Worm (Caenorhabditis elegans) whole organism, L3 larva: ENCODE results near the gene obr-2.
A peak's percentile ranks its signal among the peaks of the same experiment; 100 is the strongest.

Source experiments
- R02D3.7 ChIP-seq: fragments of 150-350 bp; optimal IDR thresholded peaks from 2 replicates; lab custom pipeline; 2014; ENCODE audit warnings: missing biosample characterization, missing genetic modification characterization
- ZK546.5 ChIP-seq: sonication (generic microtip); optimal IDR thresholded peaks from 2 replicates; lab custom pipeline; 2017; ENCODE audit warnings: missing biosample characterization, missing genetic modification characterization
- ama-1 ChIP-seq: fragments of 150-350 bp; optimal IDR thresholded peaks from 2 replicates; lab custom pipeline; 2018
- ceh-16 ChIP-seq: sonication (generic microtip); optimal IDR thresholded peaks from 2 replicates; lab custom pipeline; 2017; ENCODE audit warnings: missing biosample characterization, missing genetic modification characterization
- ceh-28 ChIP-seq: fragments of 150-350 bp; optimal IDR thresholded peaks from 2 replicates; lab custom pipeline; 2014; ENCODE audit warnings: missing biosample characterization, missing genetic modification reagents, missing genetic modification characterization
- ceh-82 ChIP-seq: fragments of 150-350 bp; optimal IDR thresholded peaks from 2 replicates; lab custom pipeline; 2014; ENCODE audit warnings: missing biosample characterization, missing genetic modification characterization
- daf-12 ChIP-seq: fragments of 150-350 bp; optimal IDR thresholded peaks from 2 replicates; lab custom pipeline; 2014; ENCODE audit warnings: missing biosample characterization, missing genetic modification reagents, missing genetic modification characterization
- egl-27 ChIP-seq: sonication (generic microtip); optimal IDR thresholded peaks from 4 replicates; lab custom pipeline; 2017; ENCODE audit warnings: missing biosample characterization, missing genetic modification reagents, missing genetic modification characterization
- egl-5 ChIP-seq: fragments of 150-350 bp; optimal IDR thresholded peaks from 2 replicates; lab custom pipeline; 2017; ENCODE audit warnings: missing biosample characterization, missing genetic modification reagents, missing genetic modification characterization, inconsistent platforms
- elt-2 ChIP-seq: sonication (generic microtip); optimal IDR thresholded peaks from 2 replicates; lab custom pipeline; 2016; ENCODE audit warnings: missing genetic modification reagents, mild to moderate bottlenecking, missing genetic modification characterization, missing compliant biosample characterization
- elt-3 ChIP-seq, 3 experiments: fragments of 150-350 bp in 1 of 3; sonication (generic microtip) in 2 of 3; optimal IDR thresholded peaks; 2 replicates in 2 of 3; 4 replicates in 1 of 3; lab custom pipeline; 2014 to 2017; ENCODE audit warnings: missing biosample characterization in 3 of 3, missing genetic modification characterization in 3 of 3
- eor-1 ChIP-seq, 2 experiments: fragments of 150-350 bp; optimal IDR thresholded peaks; 2 replicates each; lab custom pipeline; 2014 to 2018; ENCODE audit warnings: missing biosample characterization in 2 of 2, missing genetic modification characterization in 2 of 2
- fkh-10 ChIP-seq: sonication (generic microtip); optimal IDR thresholded peaks from 2 replicates; lab custom pipeline; 2017; ENCODE audit warnings: missing biosample characterization, missing genetic modification reagents, missing genetic modification characterization
- fkh-2 ChIP-seq: fragments of 150-350 bp; optimal IDR thresholded peaks from 2 replicates; lab custom pipeline; 2014; ENCODE audit warnings: missing biosample characterization, missing genetic modification reagents, missing genetic modification characterization
- fos-1 ChIP-seq: fragments of 150-350 bp; optimal IDR thresholded peaks from 2 replicates; lab custom pipeline; 2014; ENCODE audit warnings: missing biosample characterization, missing genetic modification characterization
- hmg-11 ChIP-seq: sonication (generic microtip); optimal IDR thresholded peaks from 2 replicates; lab custom pipeline; 2016; ENCODE audit warnings: missing genetic modification characterization, missing compliant biosample characterization
- jun-1 ChIP-seq: fragments of 150-350 bp; optimal IDR thresholded peaks from 2 replicates; lab custom pipeline; 2014; ENCODE audit warnings: missing biosample characterization, missing genetic modification reagents, missing genetic modification characterization
- lin-15B ChIP-seq: fragments of 150-350 bp; optimal IDR thresholded peaks from 2 replicates; lab custom pipeline; 2014; ENCODE audit warnings: missing biosample characterization, missing genetic modification characterization
- mdl-1 ChIP-seq: fragments of 150-350 bp; optimal IDR thresholded peaks from 2 replicates; lab custom pipeline; 2014; ENCODE audit warnings: missing biosample characterization, missing genetic modification characterization
- mml-1 ChIP-seq: fragments of 150-350 bp; sonication (generic microtip); optimal IDR thresholded peaks from 3 replicates; lab custom pipeline; 2014; ENCODE audit warnings: missing biosample characterization, missing genetic modification characterization
- nhr-11 ChIP-seq: fragments of 150-350 bp; optimal IDR thresholded peaks from 2 replicates; lab custom pipeline; 2014; ENCODE audit warnings: missing biosample characterization, missing genetic modification characterization
- nhr-12 ChIP-seq: fragments of 150-350 bp; optimal IDR thresholded peaks from 2 replicates; lab custom pipeline; 2014; ENCODE audit warnings: missing biosample characterization, missing genetic modification characterization
- nhr-23 ChIP-seq: fragments of 150-350 bp; optimal IDR thresholded peaks from 2 replicates; lab custom pipeline; 2014; ENCODE audit warnings: missing biosample characterization, missing genetic modification reagents, missing genetic modification characterization
- nhr-237 ChIP-seq: fragments of 150-350 bp; optimal IDR thresholded peaks from 2 replicates; lab custom pipeline; 2014; ENCODE audit warnings: missing biosample characterization, missing genetic modification characterization
- nhr-25 ChIP-seq: sonication (generic microtip); optimal IDR thresholded peaks from 2 replicates; lab custom pipeline; 2017; ENCODE audit warnings: missing biosample characterization, missing genetic modification characterization
- nhr-28 ChIP-seq: fragments of 150-350 bp; optimal IDR thresholded peaks from 2 replicates; lab custom pipeline; 2014; ENCODE audit warnings: missing biosample characterization, missing genetic modification characterization
- nhr-67 ChIP-seq: fragments of 150-350 bp; optimal IDR thresholded peaks from 2 replicates; lab custom pipeline; 2014; ENCODE audit warnings: missing biosample characterization, missing genetic modification characterization
- nhr-76 ChIP-seq: fragments of 150-350 bp; sonication (generic microtip); optimal IDR thresholded peaks from 5 replicates; lab custom pipeline; 2014; ENCODE audit warnings: missing biosample characterization, missing genetic modification characterization
- pha-4 ChIP-seq: fragments of 150-350 bp; optimal IDR thresholded peaks from 2 replicates; lab custom pipeline; 2014; ENCODE audit warnings: missing biosample characterization, missing genetic modification reagents, missing genetic modification characterization
- pqm-1 ChIP-seq: fragments of 150-350 bp; optimal IDR thresholded peaks from 2 replicates; lab custom pipeline; 2017; ENCODE audit warnings: missing biosample characterization, missing genetic modification characterization, inconsistent platforms
- sea-2 ChIP-seq: fragments of 150-350 bp; sonication (generic microtip); optimal IDR thresholded peaks from 4 replicates; lab custom pipeline; 2014; ENCODE audit warnings: missing biosample characterization, missing genetic modification reagents, missing genetic modification characterization
- snpc-4 ChIP-seq: fragments of 150-350 bp; optimal IDR thresholded peaks from 2 replicates; lab custom pipeline; 2014; ENCODE audit warnings: missing biosample characterization, missing genetic modification characterization
- tbx-2 ChIP-seq: sonication (generic microtip); optimal IDR thresholded peaks from 2 replicates; lab custom pipeline; 2016; ENCODE audit warnings: mild to moderate bottlenecking, missing genetic modification characterization, missing compliant biosample characterization
- unc-39 ChIP-seq: sonication (generic microtip); optimal IDR thresholded peaks from 4 replicates; lab custom pipeline; 2017; ENCODE audit warnings: missing biosample characterization, missing genetic modification characterization
- unc-62 ChIP-seq: fragments of 150-350 bp; sonication (generic microtip); optimal IDR thresholded peaks from 4 replicates; lab custom pipeline; 2014; ENCODE audit warnings: missing biosample characterization, missing genetic modification reagents, missing genetic modification characterization
- zag-1 ChIP-seq: fragments of 150-350 bp; optimal IDR thresholded peaks from 2 replicates; lab custom pipeline; 2014; ENCODE audit warnings: missing biosample characterization, missing genetic modification characterization
- ztf-11 ChIP-seq: fragments of 150-350 bp; optimal IDR thresholded peaks from 2 replicates; lab custom pipeline; 2014; ENCODE audit warnings: missing biosample characterization, missing genetic modification characterization
- ztf-4 ChIP-seq: fragments of 150-350 bp; optimal IDR thresholded peaks from 2 replicates; lab custom pipeline; 2014; ENCODE audit warnings: missing biosample characterization, missing genetic modification characterization

Gene obr-2

ce11 chrV:14993620-14994019, 20.4 kb downstream of the obr-2 start, which contains the start of gene fil-1:
Gene fil-1 (plus strand): TSS chrV:14993838.
- TF ChIP-seq nhr-25 (no peak), pha-4 (tag; lab: Kevin White, UChicago) (peak; percentile 19), elt-2 (tag; lab: Kevin White, UChicago) (peak; percentile 74), ceh-16 (tag; lab: Kevin White, UChicago) (no peak)

ce11 chrV:14992627-14993117, 21.4 kb downstream of the obr-2 start, which contains the start of gene T01C3.3:
Gene T01C3.3 (minus strand): TSS chrV:14992677.
- TF ChIP-seq ZK546.5 (tag; lab: Kevin White, UChicago) (no peak), nhr-23 (tag; lab: Kevin White, UChicago) (no peak), nhr-67 (tag; lab: Kevin White, UChicago) (no peak), daf-12 (no peak), hmg-11 (tag; lab: Kevin White, UChicago) (no peak), nhr-237 (no peak), ceh-28 (tag; lab: Kevin White, UChicago) (no peak), jun-1 (tag; lab: Kevin White, UChicago) (no peak), nhr-25 (no peak)
- TF ChIP-seq, all 47 proteins: peak for 0

ce11 chrV:14991489-14991888, 22.6 kb downstream of the obr-2 start:
- TF ChIP-seq eor-1 (tag; optimal IDR thresholded peaks at IDR 0.05; lab: Kevin White, UChicago) (no peak), ztf-4 (tag; lab: Kevin White, UChicago) (no peak), nhr-12 (tag; lab: Kevin White, UChicago) (no peak), ZK546.5 (tag; lab: Kevin White, UChicago) (no peak), nhr-76 (tag; lab: Kevin White, UChicago) (no peak), ceh-82 (no peak), ztf-11 (tag; lab: Kevin White, UChicago) (no peak), tbx-2 (tag; lab: Kevin White, UChicago) (no peak), unc-39 (tag; lab: Kevin White, UChicago) (no peak), egl-27 (tag; lab: Kevin White, UChicago) (no peak), elt-3 (tag; optimal IDR thresholded peaks at IDR 0.05; lab: Kevin White, UChicago) (no peak), ceh-16 (tag; lab: Kevin White, UChicago) (no peak), mml-1 (no peak), sea-2 (no peak), daf-12 (no peak)

- TF ChIP-seq R02D3.7 (tag; lab: Kevin White, UChicago) (peak; percentile 91), elt-3 (tag; optimal IDR thresholded peaks at IDR 0.05; lab: Kevin White, UChicago) (no peak), nhr-23 (tag; lab: Kevin White, UChicago) (peak; percentile 10), lin-15B (tag; lab: Kevin White, UChicago) (peak; percentile 62), pha-4 (tag; lab: Kevin White, UChicago) (peak; percentile 71), sea-2 (no peak)
Observed at ce11 chrV:14990843-14991242, 23.2 kb downstream of the obr-2 start, which contains the start of the genes cdt-2 and T01C3.2. Gene cdt-2 (minus strand): TSS chrV:14991126. Gene T01C3.2 (plus strand): TSS chrV:14991168.

- TF ChIP-seq eor-1 (tag; optimal IDR thresholded peaks at IDR 0.05; lab: Kevin White, UChicago), result no peak
- no peak for TF ChIP-seq R02D3.7 (tag; lab: Kevin White, UChicago)
- TF ChIP-seq egl-5 (tag; lab: Kevin White, UChicago), result no peak
- TF ChIP-seq pqm-1 (tag; lab: Kevin White, UChicago), result no peak
- TF ChIP-seq ceh-82, result no peak
- no peak for TF ChIP-seq ztf-4 (tag; lab: Kevin White, UChicago)
- TF ChIP-seq nhr-12 (tag; lab: Kevin White, UChicago), result no peak
- TF ChIP-seq pha-4 (tag; lab: Kevin White, UChicago), result no peak
- TF ChIP-seq zag-1 (tag; lab: Kevin White, UChicago), result no peak
- no peak for TF ChIP-seq nhr-76 (tag; lab: Kevin White, UChicago)
- TF ChIP-seq nhr-11 (tag; lab: Kevin White, UChicago), result no peak
Observed at ce11 chrV:14984593-14984992, 29.5 kb downstream of the obr-2 start, which contains the start of gene F02D8.4. Gene F02D8.4 (plus strand): TSS chrV:14984893.

- TF ChIP-seq mdl-1, result no peak
- no peak for TF ChIP-seq fos-1 (tag; lab: Kevin White, UChicago)
- no peak for TF ChIP-seq ceh-82
- TF ChIP-seq ztf-4 (tag; lab: Kevin White, UChicago), result no peak
- no peak for TF ChIP-seq snpc-4 (tag; lab: Kevin White, UChicago)
- TF ChIP-seq ZK546.5 (tag; lab: Kevin White, UChicago), result no peak
- TF ChIP-seq nhr-25, result no peak
- no peak for TF ChIP-seq nhr-237
- TF ChIP-seq daf-12, result no peak
- TF ChIP-seq ama-1 (lab: Kevin White, UChicago), result no peak
- no peak for TF ChIP-seq fkh-2
- no peak for TF ChIP-seq ceh-16 (tag; lab: Kevin White, UChicago)
- no peak for TF ChIP-seq unc-62 (GFP tag; lab: Kevin White, UChicago)
- no peak for TF ChIP-seq unc-39 (tag; lab: Kevin White, UChicago)
- TF ChIP-seq fkh-10 (GFP tag; lab: Kevin White, UChicago), result no peak
- no peak for TF ChIP-seq nhr-23 (tag; lab: Kevin White, UChicago)
- no peak for TF ChIP-seq nhr-12 (tag; lab: Kevin White, UChicago)
- TF ChIP-seq ztf-11 (tag; lab: Kevin White, UChicago), result no peak
- TF ChIP-seq nhr-28 (tag; lab: Kevin White, UChicago), result no peak
- TF ChIP-seq nhr-11 (tag; lab: Kevin White, UChicago), result no peak
Observed at ce11 chrV:14979937-14980336, 34.1 kb downstream of the obr-2 start, which contains the start of gene xbx-1. Gene xbx-1 (plus strand): TSS chrV:14980237.
